Worm (Caenorhabditis elegans) whole organism, dauer: ENCODE measurements around the gene C16D9.9.

Experiments used
- unc-62 ChIP-seq: sonication (generic microtip); optimal IDR thresholded peaks from 2 replicates; lab custom pipeline; 2017; ENCODE audit warnings: missing biosample characterization, missing genetic modification reagents, missing genetic modification characterization

The C16D9.9 gene

DNA sequence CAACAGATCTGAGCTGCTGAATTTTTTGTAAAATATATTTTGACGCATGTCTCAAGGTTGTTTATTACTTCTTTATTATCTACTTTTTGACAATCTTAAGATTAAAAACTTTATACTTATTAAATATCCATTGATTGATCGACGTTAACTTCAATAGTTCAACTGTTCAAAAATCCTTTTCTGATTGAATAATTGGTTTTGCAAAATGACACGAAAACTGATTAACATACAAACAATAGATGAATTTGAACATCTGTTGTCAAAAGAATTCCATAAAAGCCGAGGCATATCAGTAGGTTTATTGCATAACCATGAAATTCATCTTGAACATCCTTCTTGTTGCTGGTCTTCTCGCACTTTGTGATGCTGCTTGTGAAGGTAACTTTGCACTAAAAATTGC lies 47.2 kb downstream of the C16D9.9 start, which contains the start of gene W02D7.12:
Gene W02D7.12 (plus strand): TSS at position 301 of the 400 bp plus-strand sequence.
- no peak for TF ChIP-seq unc-62 (GFP tag; lab: Kevin White, UChicago)
